Fruit fly (Drosophila melanogaster): ENCODE measurements around the gene nuf.

The nuf gene

DNA sequence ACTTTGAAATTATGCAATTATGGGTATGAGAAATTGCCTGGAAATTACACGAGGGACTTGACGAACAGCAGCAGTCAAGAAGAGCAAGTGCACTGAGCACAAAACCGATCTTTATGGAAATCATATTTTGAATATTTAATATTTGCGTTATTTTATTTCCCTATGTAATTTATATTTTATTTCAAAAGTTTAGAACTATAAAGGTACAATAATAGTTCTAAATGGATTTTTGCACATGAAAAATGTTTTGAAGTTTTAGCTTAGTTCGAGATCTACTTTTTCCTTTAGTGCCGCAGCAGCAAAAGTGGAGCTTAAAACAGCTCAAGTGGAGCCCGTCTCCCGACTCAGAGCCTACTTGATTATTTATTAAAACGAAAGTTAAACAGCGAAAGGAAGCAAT lies 50.4 kb downstream of the nuf start (continued):
- TF ChIP-seq Eip93F (GFP tag; optimal IDR thresholded peaks at IDR 0.05) (no peak), CG6808 (GFP tag; optimal IDR thresholded peaks at IDR 0.05) (peak; percentile 51), Ets96B (tag; optimal IDR thresholded peaks at IDR 0.05) (peak; percentile 57), Gug (GFP tag; IDR thresholded peaks at IDR 0.05) (no peak), Hr38 (GFP tag; optimal IDR thresholded peaks at IDR 0.05) (no peak), Hr39 (GFP tag; optimal IDR thresholded peaks at IDR 0.05) (peak; percentile 25), fkh (GFP tag; optimal IDR thresholded peaks at IDR 0.05) (no peak), CG32006 (GFP tag; optimal IDR thresholded peaks at IDR 0.05) (peak; percentile 60), lz (GFP tag; optimal IDR thresholded peaks at IDR 0.05) (peak; percentile 18), CG6792 (GFP tag; optimal IDR thresholded peaks at IDR 0.05) (peak; percentile 37), CG10669 (GFP tag; optimal IDR thresholded peaks at IDR 0.05) (peak; percentile 50), CG6163 (GFP tag; IDR thresholded peaks at IDR 0.05) (peak; percentile 55; the same call in 2 of the 3 replicates), CG11902 (GFP tag; optimal IDR thresholded peaks at IDR 0.05) (no peak), dac (GFP tag; optimal IDR thresholded peaks at IDR 0.05) (no peak), vri (GFP tag; optimal IDR thresholded peaks at IDR 0.05) (peak; percentile 10), CG6854 (GFP tag; optimal IDR thresholded peaks at IDR 0.05) (no peak), net (GFP tag; optimal IDR thresholded peaks at IDR 0.05) (no peak), CG1621 (tag; optimal IDR thresholded peaks at IDR 0.05) (no peak), Eip75B (GFP tag; optimal IDR thresholded peaks at IDR 0.05) (peak; percentile 40), Sox102F (GFP tag; optimal IDR thresholded peaks at IDR 0.05) (peak; percentile 41), acj6 (GFP tag; optimal IDR thresholded peaks at IDR 0.05) (peak; percentile 53), achi (GFP tag; optimal IDR thresholded peaks at IDR 0.05) (peak; percentile 47), CG8319 (GFP tag; optimal IDR thresholded peaks at IDR 0.05) (no peak), CG6276 (GFP tag; optimal IDR thresholded peaks at IDR 0.05) (no peak)

DNA sequence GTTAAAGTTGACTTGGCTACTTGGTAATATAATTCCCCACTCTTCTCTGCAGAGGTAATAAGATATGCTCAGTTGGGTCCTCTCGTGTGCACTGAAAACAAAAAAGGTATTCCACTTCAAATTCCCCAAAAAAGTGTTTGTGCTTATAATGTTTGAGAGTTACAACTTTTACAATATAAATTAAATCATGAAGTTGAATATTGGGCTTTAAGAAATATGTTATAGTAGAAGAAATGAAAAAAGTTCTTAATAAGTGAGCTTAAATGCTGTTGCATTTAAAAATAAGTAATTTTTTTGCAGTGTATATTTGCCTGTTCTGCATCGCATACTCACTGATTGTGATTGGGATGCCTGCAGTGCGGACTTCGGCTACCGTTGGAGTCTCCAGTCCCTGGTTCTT lies 62.8 kb downstream of the nuf start:
- peak in 1 of 2 experiments; percentile 57 for TF ChIP-seq salr (GFP tag; optimal IDR thresholded peaks at IDR 0.05)
- TF ChIP-seq CG9139 (GFP tag; optimal IDR thresholded peaks at IDR 0.05): no peak
- peak; percentile 47 for TF ChIP-seq Ets96B (tag; optimal IDR thresholded peaks at IDR 0.05)
- peak; percentile 71 for TF ChIP-seq Sox14 (GFP tag; optimal IDR thresholded peaks at IDR 0.05)
- TF ChIP-seq CG32006 (GFP tag; optimal IDR thresholded peaks at IDR 0.05): peak; percentile 79
- peak; percentile 72 for TF ChIP-seq CG6854 (GFP tag; optimal IDR thresholded peaks at IDR 0.05)
- TF ChIP-seq CG1621 (tag; optimal IDR thresholded peaks at IDR 0.05): no peak
- peak; percentile 58 for TF ChIP-seq CG3032 (tag; optimal IDR thresholded peaks at IDR 0.05)
- peak; percentile 76 for TF ChIP-seq topi (GFP tag; optimal IDR thresholded peaks at IDR 0.05)
- TF ChIP-seq CG31627 (GFP tag; optimal IDR thresholded peaks at IDR 0.05): peak; percentile 58
- peak; percentile 44; the same call in 1 of the 2 replicates for TF ChIP-seq CG11294 (GFP tag; IDR thresholded peaks at IDR 0.05)
- TF ChIP-seq dsx (GFP tag; optimal IDR thresholded peaks at IDR 0.05; ENCODE audit: poor library complexity, severe bottlenecking): peak; percentile 35
- TF ChIP-seq vri (GFP tag; optimal IDR thresholded peaks at IDR 0.05): peak; percentile 27
- TF ChIP-seq CG8319 (GFP tag; optimal IDR thresholded peaks at IDR 0.05): peak; percentile 45
- peak; percentile 65 for TF ChIP-seq Lpt (GFP tag; optimal IDR thresholded peaks at IDR 0.05)
- TF ChIP-seq fd59A (GFP tag; optimal IDR thresholded peaks at IDR 0.05): no peak
- TF ChIP-seq Sox102F (GFP tag; optimal IDR thresholded peaks at IDR 0.05): peak; percentile 68
- no peak for TF ChIP-seq fd85E (GFP tag; optimal IDR thresholded peaks at IDR 0.05)
- TF ChIP-seq CG8632 (GFP tag; optimal IDR thresholded peaks at IDR 0.05): peak; percentile 46
- peak; percentile 45 for TF ChIP-seq CG34406 (GFP tag; optimal IDR thresholded peaks at IDR 0.05)
- no peak for TF ChIP-seq Hr38 (GFP tag; optimal IDR thresholded peaks at IDR 0.05)
- peak; percentile 64 for TF ChIP-seq lz (GFP tag; optimal IDR thresholded peaks at IDR 0.05)
- TF ChIP-seq Blimp-1 (GFP tag; optimal IDR thresholded peaks at IDR 0.05): peak; percentile 17
- TF ChIP-seq ss (GFP tag; optimal IDR thresholded peaks at IDR 0.05): peak; percentile 19 to 36
- TF ChIP-seq dac (GFP tag; optimal IDR thresholded peaks at IDR 0.05): peak; percentile 18
- peak; percentile 47 for TF ChIP-seq CG4318 (GFP tag; optimal IDR thresholded peaks at IDR 0.05)
- peak; percentile 62 for TF ChIP-seq net (GFP tag; optimal IDR thresholded peaks at IDR 0.05)
- no peak for TF ChIP-seq Sox15 (GFP tag; optimal IDR thresholded peaks at IDR 0.05)
- no peak for TF ChIP-seq CG16779 (tag; optimal IDR thresholded peaks at IDR 0.05)
- peak; percentile 64 for TF ChIP-seq CG10669 (GFP tag; optimal IDR thresholded peaks at IDR 0.05)
- peak; percentile 42 for TF ChIP-seq Ets21C (GFP tag; optimal IDR thresholded peaks at IDR 0.05)
- TF ChIP-seq CG11902 (GFP tag; optimal IDR thresholded peaks at IDR 0.05): no peak
- peak; percentile 62 for TF ChIP-seq Eip75B (GFP tag; optimal IDR thresholded peaks at IDR 0.05)
- TF ChIP-seq CG11762 (GFP tag; optimal IDR thresholded peaks at IDR 0.05; ENCODE audit: insufficient read depth): peak; percentile 57
- TF ChIP-seq acj6 (GFP tag; optimal IDR thresholded peaks at IDR 0.05): peak; percentile 59
- peak; percentile 72 for TF ChIP-seq Smox (GFP tag; optimal IDR thresholded peaks at IDR 0.05)
- TF ChIP-seq CG6808 (GFP tag; optimal IDR thresholded peaks at IDR 0.05): peak; percentile 56
- TF ChIP-seq Met (GFP tag; optimal IDR thresholded peaks at IDR 0.05): peak; percentile 77
- TF ChIP-seq CG6276 (GFP tag; optimal IDR thresholded peaks at IDR 0.05): peak; percentile 69
- peak; percentile 90 for TF ChIP-seq Eip78C (GFP tag)

Data from whole organism, prepupa.